Fruit fly (Drosophila melanogaster): ENCODE results near the gene CG8578.

The CG8578 gene

DNA sequence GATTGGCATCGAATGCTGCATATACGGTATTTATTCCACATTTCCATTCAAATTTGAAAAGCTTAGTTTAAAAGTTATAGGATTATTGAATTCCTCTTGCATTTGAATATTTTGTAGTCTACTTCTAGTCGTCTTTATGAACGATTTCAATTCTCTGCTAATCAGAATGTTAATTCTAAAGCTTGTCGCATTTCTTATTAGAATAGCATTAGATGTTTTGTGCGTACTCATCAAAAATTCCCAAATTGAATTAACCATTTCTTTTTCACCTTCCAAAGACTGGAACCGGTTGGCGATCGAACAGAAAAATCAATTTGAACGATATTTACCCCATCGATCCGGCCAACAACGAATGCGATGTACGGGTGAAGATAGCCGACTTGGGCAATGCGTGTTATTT, 4.3 kb upstream of the CG8578 start:
- no peak for TF ChIP-seq Eip93F (GFP tag; optimal IDR thresholded peaks at IDR 0.05)
- no peak for TF ChIP-seq CG9139 (GFP tag; optimal IDR thresholded peaks at IDR 0.05)
- TF ChIP-seq Ets21C (GFP tag; optimal IDR thresholded peaks at IDR 0.05), result no peak
- no peak for TF ChIP-seq achi (GFP tag; optimal IDR thresholded peaks at IDR 0.05)
- TF ChIP-seq cyc (GFP tag; optimal IDR thresholded peaks at IDR 0.05), result no peak
- no peak for TF ChIP-seq CG7368 (GFP tag; optimal IDR thresholded peaks at IDR 0.05)
- no peak for TF ChIP-seq Hr38 (GFP tag; optimal IDR thresholded peaks at IDR 0.05)
- no peak for TF ChIP-seq CG6276 (GFP tag; optimal IDR thresholded peaks at IDR 0.05)
- no peak for TF ChIP-seq Gug (GFP tag; IDR thresholded peaks at IDR 0.05)
- no peak for TF ChIP-seq dac (GFP tag; optimal IDR thresholded peaks at IDR 0.05)
- TF ChIP-seq net (GFP tag; optimal IDR thresholded peaks at IDR 0.05), result no peak
- no peak for TF ChIP-seq Sox102F (GFP tag; optimal IDR thresholded peaks at IDR 0.05)
- TF ChIP-seq Met (GFP tag; optimal IDR thresholded peaks at IDR 0.05), result no peak
- no peak for TF ChIP-seq acj6 (GFP tag; optimal IDR thresholded peaks at IDR 0.05)
- TF ChIP-seq CG11294 (GFP tag; IDR thresholded peaks at IDR 0.05), result no peak
- no peak for TF ChIP-seq OdsH (GFP tag; optimal IDR thresholded peaks at IDR 0.05)
- no peak for TF ChIP-seq CG31627 (GFP tag; optimal IDR thresholded peaks at IDR 0.05)
- no peak for TF ChIP-seq Blimp-1 (GFP tag; optimal IDR thresholded peaks at IDR 0.05)
- no peak for TF ChIP-seq CG10631 (GFP tag; optimal IDR thresholded peaks at IDR 0.05)
- no peak for TF ChIP-seq ss (GFP tag; optimal IDR thresholded peaks at IDR 0.05)

DNA sequence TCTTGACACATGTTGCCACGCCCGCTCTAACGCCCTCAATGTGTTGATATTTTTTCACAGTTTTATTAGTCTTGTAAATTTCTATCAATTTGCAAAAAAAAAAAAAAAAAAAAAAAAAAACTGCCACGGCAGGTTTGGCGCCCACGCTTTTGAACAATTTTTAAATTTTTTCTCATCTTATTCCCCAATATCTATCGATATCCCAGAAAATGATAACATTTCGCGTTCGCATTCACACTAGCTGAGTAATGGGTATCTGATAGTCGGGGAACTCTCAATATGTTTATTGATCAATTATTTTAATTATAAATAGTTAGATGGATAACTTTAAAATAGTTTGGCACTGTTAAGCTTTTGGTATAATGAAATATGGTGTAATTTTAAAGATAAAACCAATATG, 2.9 kb upstream of the CG8578 start:
- TF ChIP-seq Smox (GFP tag; optimal IDR thresholded peaks at IDR 0.05) (no peak), CG3032 (tag; optimal IDR thresholded peaks at IDR 0.05) (no peak), acj6 (GFP tag; optimal IDR thresholded peaks at IDR 0.05) (no peak), CG4318 (GFP tag; optimal IDR thresholded peaks at IDR 0.05) (no peak), lz (GFP tag; optimal IDR thresholded peaks at IDR 0.05) (no peak), Eip93F (GFP tag; optimal IDR thresholded peaks at IDR 0.05) (no peak), CG11762 (GFP tag; optimal IDR thresholded peaks at IDR 0.05; ENCODE audit: insufficient read depth) (no peak), cyc (GFP tag; optimal IDR thresholded peaks at IDR 0.05) (no peak), OdsH (GFP tag; optimal IDR thresholded peaks at IDR 0.05) (no peak), Ets21C (GFP tag; optimal IDR thresholded peaks at IDR 0.05) (no peak)

DNA sequence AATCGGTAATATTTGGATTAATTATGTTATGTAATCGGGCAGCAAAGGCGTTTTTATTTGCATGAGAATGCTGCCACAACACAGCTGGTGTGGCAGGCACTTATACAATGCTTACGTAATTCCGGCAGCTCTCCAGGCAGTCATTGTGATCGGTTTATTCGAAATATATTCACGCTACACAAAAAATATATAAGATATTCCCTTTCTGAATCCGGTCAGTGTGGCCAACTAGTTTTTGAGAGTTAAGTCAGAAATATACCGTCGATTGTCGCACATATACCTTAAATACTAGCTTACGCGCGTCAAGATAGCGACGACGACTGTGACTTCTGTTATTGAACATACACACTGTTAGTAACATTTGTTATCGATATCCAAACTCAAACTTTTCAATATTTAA, 4.7 kb downstream of the CG8578 start, which contains the start of gene sun:
sun (minus strand) TSS at position 238 of the 400 bp plus-strand sequence.
- peak; percentile 77 for TF ChIP-seq vri (GFP tag; optimal IDR thresholded peaks at IDR 0.05)
- TF ChIP-seq CG3032 (tag; optimal IDR thresholded peaks at IDR 0.05), result no peak
- no peak for TF ChIP-seq Gug (GFP tag; IDR thresholded peaks at IDR 0.05)
- peak; percentile 6 for TF ChIP-seq svp (GFP tag)
- no peak for TF ChIP-seq Sox14 (GFP tag; optimal IDR thresholded peaks at IDR 0.05)
- TF ChIP-seq CG31627 (GFP tag; optimal IDR thresholded peaks at IDR 0.05), result no peak
- TF ChIP-seq Eip78C (GFP tag), result peak; percentile 31
- TF ChIP-seq CG34406 (GFP tag; optimal IDR thresholded peaks at IDR 0.05), result no peak
- no peak for TF ChIP-seq CG16779 (tag; optimal IDR thresholded peaks at IDR 0.05)
- no peak for TF ChIP-seq topi (GFP tag; optimal IDR thresholded peaks at IDR 0.05)
- no peak for TF ChIP-seq CG10631 (GFP tag; optimal IDR thresholded peaks at IDR 0.05)
- no peak for TF ChIP-seq CG11902 (GFP tag; optimal IDR thresholded peaks at IDR 0.05)

DNA sequence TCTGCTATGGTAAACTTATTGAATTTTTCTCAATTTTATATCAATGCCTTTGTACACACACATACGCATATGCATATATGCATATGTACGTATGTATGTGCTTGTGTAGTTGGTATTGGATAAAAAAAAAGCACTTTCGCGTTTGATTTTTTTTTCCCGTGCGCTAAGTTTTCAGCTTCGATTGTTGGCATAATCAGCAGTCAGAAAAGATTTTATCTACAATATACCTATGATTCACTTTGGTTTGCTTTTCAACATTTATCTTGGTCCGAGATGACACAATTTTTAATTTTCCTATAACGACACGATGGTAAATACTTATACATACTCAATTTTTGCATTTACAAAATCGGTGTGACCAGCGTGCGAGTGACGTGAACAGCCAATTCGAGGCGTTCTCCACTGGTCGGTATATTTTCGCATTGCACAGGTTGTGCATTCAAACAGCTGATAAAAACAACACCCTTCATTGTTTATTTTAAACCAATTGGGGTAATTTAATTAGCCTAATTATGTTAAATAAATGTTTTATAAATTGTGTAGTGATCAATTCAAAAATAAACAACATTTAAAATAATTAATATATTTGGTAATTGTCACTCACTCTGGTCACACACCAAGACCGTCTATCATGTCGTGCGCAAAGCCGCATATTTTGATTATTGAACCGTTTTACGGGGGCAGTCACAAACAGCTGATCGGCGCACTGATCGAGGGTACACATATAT, 8.7 kb downstream of the CG8578 start, which contains the start of the genes UBL3 and CG15914:
UBL3 (minus strand) TSS at position 361 of the 728 bp plus-strand sequence.
CG15914 (plus strand) TSS at position 607 of the 728 bp plus-strand sequence.
- TF ChIP-seq dac (GFP tag; optimal IDR thresholded peaks at IDR 0.05) (no peak), svp (GFP tag) (peak; percentile 89), CG15336 (GFP tag; IDR thresholded peaks at IDR 0.05) (peak; percentile 11; the same call in 1 of the 2 replicates), esn (GFP tag; optimal IDR thresholded peaks at IDR 0.05) (peak; percentile 34), fd85E (GFP tag; optimal IDR thresholded peaks at IDR 0.05) (peak; percentile 19), topi (GFP tag; optimal IDR thresholded peaks at IDR 0.05) (peak; percentile 1), vri (GFP tag; optimal IDR thresholded peaks at IDR 0.05) (peak; percentile 59), CG6854 (GFP tag; optimal IDR thresholded peaks at IDR 0.05) (no peak), Eip75B (GFP tag; optimal IDR thresholded peaks at IDR 0.05) (peak; percentile 16), fkh (GFP tag; optimal IDR thresholded peaks at IDR 0.05) (peak; percentile 59), Eip78C (GFP tag) (peak; percentile 82), Eip93F (GFP tag; optimal IDR thresholded peaks at IDR 0.05) (peak; percentile 66), ss (GFP tag; optimal IDR thresholded peaks at IDR 0.05) (peak in 1 of 2 experiments; percentile 48), CG34406 (GFP tag; optimal IDR thresholded peaks at IDR 0.05) (no peak)

Data from whole organism, prepupa.